Worm (Caenorhabditis elegans) whole organism, L1 larva: ENCODE measurements around the gene K02E7.11.

Experiments used
- alr-1 ChIP-seq: fragments of 200-800 bp; sonication (Bioruptor generic); optimal IDR thresholded peaks from 2 replicates; lab custom pipeline; 2018; ENCODE audit warnings: borderline replicate concordance, mild to moderate bottlenecking, missing genetic modification characterization, missing compliant biosample characterization
- egl-27 ChIP-seq, 2 experiments: fragments of 150-350 bp in 1 of 2; sonication (generic microtip); optimal IDR thresholded peaks; 3 replicates each; lab custom pipeline; 2017 to 2018; ENCODE audit warnings: missing biosample characterization in 2 of 2, missing genetic modification characterization in 2 of 2, missing genetic modification reagents in 2 of 2
- mdl-1 ChIP-seq, 2 experiments: fragments of 150-350 bp; optimal IDR thresholded peaks; 2 replicates each; lab custom pipeline; 2014 to 2017; ENCODE audit warnings: missing biosample characterization in 2 of 2, missing genetic modification characterization in 2 of 2, inconsistent platforms in 1 of 2
- tlp-1 ChIP-seq: fragments of 150-350 bp; optimal IDR thresholded peaks from 2 replicates; lab custom pipeline; 2014; ENCODE audit warnings: missing biosample characterization, missing genetic modification characterization
- unc-130 ChIP-seq: fragments of 150-350 bp; optimal IDR thresholded peaks from 2 replicates; lab custom pipeline; 2017; ENCODE audit warnings: missing biosample characterization, missing genetic modification characterization, inconsistent platforms

DNA sequence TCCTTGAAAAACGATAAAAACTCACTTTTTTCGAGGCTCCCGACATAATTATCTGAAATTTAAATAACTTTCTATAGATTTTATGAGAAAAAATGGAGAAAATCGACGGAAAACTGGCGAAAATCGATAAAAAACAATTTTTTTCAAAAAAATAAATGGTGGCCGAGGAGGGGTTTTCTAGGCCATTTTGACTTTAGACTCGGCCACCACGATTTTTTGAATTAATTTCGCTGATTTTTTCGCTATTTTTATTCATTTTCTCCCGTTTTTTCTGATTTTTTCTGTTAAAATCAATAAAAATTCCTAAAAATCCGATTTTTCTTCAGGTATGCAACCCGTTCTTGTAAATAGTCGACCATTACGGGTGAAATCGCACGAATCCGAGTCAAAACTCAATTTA is 47.9 kb upstream of the K02E7.11 start, which contains the start of the genes sut-1 and eri-3:
- no peak for TF ChIP-seq tlp-1 (tag; lab: Kevin White, UChicago)
- no peak for TF ChIP-seq unc-130
- TF ChIP-seq mdl-1 (tag; optimal IDR thresholded peaks at IDR 0.05; lab: Kevin White, UChicago) = no peak
- no peak for TF ChIP-seq egl-27 (tag; optimal IDR thresholded peaks at IDR 0.05; lab: Kevin White, UChicago)
- TF ChIP-seq alr-1 (tag; lab: Kevin White, UChicago) = no peak
